Fruit fly (Drosophila melanogaster) Kc167 (cell line): Measurements from ENCODE around the gene CG44001.

Source experiments
- Myc ChIP-seq: fragments of >200 bp; optimal IDR thresholded peaks from 2 replicates; lab custom pipeline; 2017; ENCODE audit warnings: missing external identifiers
- Sin3A ChIP-seq: fragments of >200 bp; optimal IDR thresholded peaks from 2 replicates; lab custom pipeline; 2018; ENCODE audit warnings: missing external identifiers
- h ChIP-seq: fragments of >200 bp; optimal IDR thresholded peaks from 3 replicates; lab custom pipeline; 2018; ENCODE audit warnings: missing external identifiers
- insv ChIP-seq: fragments of >200 bp; optimal IDR thresholded peaks from 3 replicates; lab custom pipeline; 2018; ENCODE audit warnings: missing external identifiers
- psq ChIP-seq: fragments of >200 bp; optimal IDR thresholded peaks from 2 replicates; lab custom pipeline; 2017; ENCODE audit warnings: missing external identifiers
- ttk ChIP-seq: sonication (Bioruptor generic); optimal IDR thresholded peaks from 2 replicates; lab custom pipeline; 2017; ENCODE audit warnings: missing external identifiers

DNA sequence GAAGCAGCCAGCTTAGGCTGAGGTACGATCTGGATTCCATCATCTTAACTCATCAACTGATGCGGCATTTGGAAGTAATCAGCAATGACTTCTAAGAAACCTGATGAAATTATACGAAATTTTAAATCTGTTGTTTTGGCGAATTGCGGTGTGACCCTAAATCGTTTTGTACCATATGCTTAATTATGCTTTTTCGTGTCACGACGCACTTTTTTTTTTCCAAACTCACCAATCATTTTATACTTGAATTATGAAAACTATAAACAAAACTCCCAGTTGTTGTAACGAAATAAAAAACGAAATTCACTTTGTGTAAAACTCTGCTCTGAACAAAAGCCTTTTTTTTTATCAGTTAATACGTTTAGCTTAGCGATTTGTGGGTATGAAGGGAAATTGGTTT lies 15.0 kb downstream of the CG44001 start, which contains the start of gene Nepl3:
- no peak for TF ChIP-seq ttk (lab: Kevin White, UChicago)
- TF ChIP-seq Sin3A, result no peak
- TF ChIP-seq h (lab: Kevin White, UChicago), result no peak
- no peak for TF ChIP-seq insv
- no peak for TF ChIP-seq Myc (lab: Kevin White, UChicago)
- no peak for TF ChIP-seq psq
